Worm (Caenorhabditis elegans): ENCODE data around the gene lgl-1.
A peak's percentile ranks its signal among the peaks of the same experiment; 100 is the strongest.

The lgl-1 gene

DNA sequence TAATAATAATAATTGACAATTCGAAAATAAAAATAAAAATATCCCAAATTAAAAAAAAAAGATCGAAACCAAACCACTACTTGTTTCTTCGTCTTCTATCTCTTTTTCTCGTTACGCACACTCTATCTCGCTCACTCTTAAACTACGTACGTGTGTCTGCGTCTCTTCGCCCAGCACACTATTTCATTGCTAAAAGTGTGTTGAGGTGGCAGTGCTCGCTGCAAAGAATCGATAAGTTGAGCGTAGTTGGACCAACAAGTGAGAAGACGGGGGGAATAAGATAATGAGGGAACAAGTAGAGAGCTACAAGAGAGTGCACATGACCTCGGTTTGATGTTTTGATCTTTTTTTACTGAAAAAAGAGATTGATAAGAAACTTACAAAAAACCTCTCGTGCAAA lies 45.0 kb downstream of the lgl-1 start (continued):
- TF ChIP-seq hlh-30 (tag; optimal IDR thresholded peaks at IDR 0.05; ENCODE audit: insufficient read depth) (peak; percentile 41), lin-29 (GFP tag; IDR thresholded peaks at IDR 0.05) (no peak), gei-8 (GFP tag; optimal IDR thresholded peaks at IDR 0.05) (no peak), lsy-2 (tag; optimal IDR thresholded peaks at IDR 0.05) (peak in 1 of 2 experiments; percentile 34), egl-43 (GFP tag; IDR thresholded peaks at IDR 0.05) (0 out of 2 replicates have a peak, but pooled peaks have one; percentile 25), tag-97 (GFP tag; IDR thresholded peaks at IDR 0.05) (no peak), spr-1 (tag; optimal IDR thresholded peaks at IDR 0.05) (no peak), hmg-1.1 (GFP tag; IDR thresholded peaks at IDR 0.05) (peak; percentile 63), lin-38 (GFP tag; IDR thresholded peaks at IDR 0.05) (no peak), ztf-11 (tag; optimal IDR thresholded peaks at IDR 0.05) (no peak), daf-19 (GFP tag; conservative IDR thresholded peaks at IDR 0.05) (no peak), lin-13 (GFP tag; optimal IDR thresholded peaks at IDR 0.05) (no peak), lin-1 (GFP tag; IDR thresholded peaks at IDR 0.05) (no peak), dve-1 (tag; optimal IDR thresholded peaks at IDR 0.05; ENCODE audit: insufficient read depth) (peak; percentile 36), F10B5.3 (tag; optimal IDR thresholded peaks at IDR 0.05) (no peak)

- TF ChIP-seq aha-1 (tag) (no peak), daf-16 (GFP tag; optimal IDR thresholded peaks at IDR 0.05) (no peak), daf-16 (tag; optimal IDR thresholded peaks at IDR 0.05) (peak; percentile 27), ceh-20 (GFP tag; IDR thresholded peaks at IDR 0.05) (no peak), Y48G9A.11 (GFP tag; IDR thresholded peaks at IDR 0.05) (no peak), lin-38 (GFP tag; IDR thresholded peaks at IDR 0.05) (no peak), egl-43 (GFP tag; IDR thresholded peaks at IDR 0.05) (no peak), ctbp-1 (GFP tag; IDR thresholded peaks at IDR 0.05) (no peak), daf-19 (GFP tag; conservative IDR thresholded peaks at IDR 0.05) (no peak)
These were observed 45.5 kb downstream of the lgl-1 start, which contains the start of gene daf-3 for ce11 chrX:825375-825774. Gene daf-3, minus strand, starts transcription at chrX:825475.

DNA sequence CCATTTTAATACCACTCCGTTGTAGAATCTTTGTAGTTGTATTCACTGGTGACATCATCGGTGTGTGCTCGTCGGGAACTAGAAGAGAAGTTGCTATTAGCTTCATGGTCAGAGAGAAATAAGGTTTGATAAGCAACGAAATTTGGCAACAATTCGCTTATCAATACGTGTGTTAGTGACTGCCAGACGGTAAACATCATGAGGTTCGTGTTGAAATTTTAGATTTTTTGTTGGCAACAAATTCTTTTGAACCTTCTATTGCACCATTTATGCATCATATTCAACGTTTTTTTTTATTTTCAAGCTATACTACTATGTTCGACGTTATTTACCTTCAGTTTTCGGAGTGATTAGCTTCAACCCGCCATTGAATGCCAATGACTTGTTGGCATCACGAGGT lies 47.2 kb downstream of the lgl-1 start:
- TF ChIP-seq nhr-77 (tag; optimal IDR thresholded peaks at IDR 0.05), result peak; percentile 87
- no peak for TF ChIP-seq zag-1 (tag; optimal IDR thresholded peaks at IDR 0.05)
- peak; percentile 74 for TF ChIP-seq hlh-11 (tag; optimal IDR thresholded peaks at IDR 0.05)
- no peak for TF ChIP-seq fkh-10 (GFP tag; optimal IDR thresholded peaks at IDR 0.05)
- no peak for TF ChIP-seq F10B5.3 (tag; optimal IDR thresholded peaks at IDR 0.05)
- TF ChIP-seq dmd-6 (GFP tag; IDR thresholded peaks at IDR 0.05), result peak; percentile 80
- no peak for TF ChIP-seq daf-16 (GFP tag; optimal IDR thresholded peaks at IDR 0.05)
- peak; percentile 99 for TF ChIP-seq daf-16 (tag; optimal IDR thresholded peaks at IDR 0.05)
- TF ChIP-seq nhr-28 (tag; optimal IDR thresholded peaks at IDR 0.05), result peak; percentile 94
- no peak for TF ChIP-seq D1046.2 (GFP tag; IDR thresholded peaks at IDR 0.05)
- 0 out of 2 replicates have a peak, but pooled peaks have one; percentile 17 for TF ChIP-seq tra-1 (GFP tag; IDR thresholded peaks at IDR 0.05)
- peak; percentile 66 for TF ChIP-seq pqm-1 (tag; optimal IDR thresholded peaks at IDR 0.05)
- TF ChIP-seq daf-19 (GFP tag; conservative IDR thresholded peaks at IDR 0.05), result no peak
- TF ChIP-seq aha-1 (tag), result peak; percentile 81
- TF ChIP-seq dve-1 (tag; optimal IDR thresholded peaks at IDR 0.05; ENCODE audit: insufficient read depth), result peak; percentile 59
- TF ChIP-seq mep-1 (tag; optimal IDR thresholded peaks at IDR 0.05), result no peak

ce11 chrX:817984-818383 lies 52.9 kb downstream of the lgl-1 start:
- TF ChIP-seq attf-4 (tag; optimal IDR thresholded peaks at IDR 0.05), result no peak
- TF ChIP-seq daf-8 (GFP tag; IDR thresholded peaks at IDR 0.05), result no peak
- TF ChIP-seq aha-1 (tag), result peak; percentile 83
- TF ChIP-seq unc-62 (GFP tag; optimal IDR thresholded peaks at IDR 0.05 in 1 of 2), result peak in 1 of 2 experiments; percentile 64
- no peak for TF ChIP-seq unc-62 (tag; optimal IDR thresholded peaks at IDR 0.05)

DNA sequence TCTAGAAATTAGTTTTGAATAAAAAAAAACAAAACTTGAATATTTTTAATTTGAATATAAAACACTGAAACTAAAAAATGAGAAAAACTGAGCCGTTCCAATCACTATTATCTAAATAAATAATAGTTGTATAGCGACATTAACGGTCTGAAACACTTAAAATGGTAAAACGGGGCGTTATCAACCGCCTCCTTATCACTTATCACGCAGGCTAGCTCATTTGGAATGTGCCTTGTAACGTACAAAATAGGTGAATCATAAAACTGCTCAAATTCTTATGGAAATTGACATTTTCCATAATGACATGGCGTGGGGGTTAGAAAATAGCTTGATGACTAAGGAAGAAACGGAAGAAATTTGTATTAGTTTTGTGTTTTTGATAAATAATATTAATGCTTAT lies 55.0 kb downstream of the lgl-1 start, which contains the start of gene ifd-2:
TSS of gene ifd-2 (minus strand) at position 1 of the 400 bp plus-strand sequence.
- TF ChIP-seq lin-13 (GFP tag; optimal IDR thresholded peaks at IDR 0.05), result no peak
- no peak for TF ChIP-seq dmd-8 (GFP tag; IDR thresholded peaks at IDR 0.05)
- TF ChIP-seq lin-38 (GFP tag; IDR thresholded peaks at IDR 0.05), result no peak
- no peak for TF ChIP-seq madf-9 (GFP tag; conservative IDR thresholded peaks at IDR 0.05)
- TF ChIP-seq spr-1 (tag; optimal IDR thresholded peaks at IDR 0.05), result no peak
- no peak for TF ChIP-seq snpc-1.2 (GFP tag; IDR thresholded peaks at IDR 0.05)
- TF ChIP-seq tra-1 (GFP tag; IDR thresholded peaks at IDR 0.05), result peak; percentile 70; the same call in 1 of the 2 replicates
- TF ChIP-seq madf-5 (GFP tag; IDR thresholded peaks at IDR 0.05), result no peak
- TF ChIP-seq mdl-1 (tag; optimal IDR thresholded peaks at IDR 0.05), result no peak
- no peak for TF ChIP-seq duxl-1 (tag; optimal IDR thresholded peaks at IDR 0.05; ENCODE audit: poor library complexity)
- peak; percentile 54 for TF ChIP-seq dve-1 (tag; optimal IDR thresholded peaks at IDR 0.05; ENCODE audit: insufficient read depth)
- TF ChIP-seq rbr-2 (tag; optimal IDR thresholded peaks at IDR 0.05), result no peak
- no peak for TF ChIP-seq F49E8.2 (tag; optimal IDR thresholded peaks at IDR 0.05; ENCODE audit: borderline replicate concordance)
- TF ChIP-seq gei-8 (GFP tag; optimal IDR thresholded peaks at IDR 0.05), result no peak
- TF ChIP-seq nhr-111 (GFP tag; optimal IDR thresholded peaks at IDR 0.05), result no peak
- peak; percentile 87 for TF ChIP-seq pqm-1 (tag; optimal IDR thresholded peaks at IDR 0.05)

Data from whole organism, L4 larva.